Fruit fly (Drosophila melanogaster): ENCODE measurements around the gene msi.

msi gene

DNA sequence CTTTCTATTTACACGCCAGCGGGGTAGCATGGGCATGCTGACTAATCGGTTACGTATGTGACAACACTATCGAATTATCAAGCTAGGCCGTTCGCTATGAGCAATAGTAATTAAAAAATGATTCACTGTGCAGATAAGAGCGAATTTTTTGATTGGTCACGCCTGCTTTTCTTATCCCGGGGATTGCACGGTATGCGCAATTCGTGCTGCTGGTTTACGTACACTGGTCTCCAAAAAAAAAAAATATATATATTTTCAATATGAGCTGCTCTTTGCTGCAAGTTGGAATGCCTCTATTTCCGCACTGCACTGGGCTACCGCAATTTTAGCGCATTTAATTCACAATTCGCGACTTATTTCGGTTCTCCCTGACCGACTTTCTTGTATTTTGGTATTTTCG lies 25.5 kb upstream of the msi start (continued):
- TF ChIP-seq HHEX (GFP tag; optimal IDR thresholded peaks at IDR 0.05) (no peak), Stat92E (GFP tag; optimal IDR thresholded peaks at IDR 0.05) (no peak), Asciz (GFP tag; optimal IDR thresholded peaks at IDR 0.05) (peak; percentile 29), CG6175 (GFP tag; IDR thresholded peaks at IDR 0.05) (no peak), CG10654 (GFP tag; optimal IDR thresholded peaks at IDR 0.05) (peak; percentile 9), CG17385 (GFP tag; optimal IDR thresholded peaks at IDR 0.05) (no peak), scrt (GFP tag; optimal IDR thresholded peaks at IDR 0.05) (peak; percentile 3), CG32772 (GFP tag; IDR thresholded peaks at IDR 0.05) (peak; percentile 37; the same call in 1 of the 2 replicates), ken (GFP tag; IDR thresholded peaks at IDR 0.05) (peak; percentile 29; the same call in 1 of the 3 replicates), CG4617 (GFP tag; optimal IDR thresholded peaks at IDR 0.05; ENCODE audit: borderline replicate concordance) (peak; percentile 39), Drgx (GFP tag; IDR thresholded peaks at IDR 0.05) (peak; percentile 71), CG4404 (GFP tag; IDR thresholded peaks at IDR 0.05) (no peak), bsh (GFP tag; optimal IDR thresholded peaks at IDR 0.05) (peak in 1 of 2 experiments; percentile 40), CG8281 (tag; optimal IDR thresholded peaks at IDR 0.05) (no peak), CG17328 (GFP tag; IDR thresholded peaks at IDR 0.05) (peak; percentile 34; the same call in 1 of the 2 replicates), ab (GFP tag; optimal IDR thresholded peaks at IDR 0.05) (peak; percentile 23), grn (GFP tag; optimal IDR thresholded peaks at IDR 0.05) (peak; percentile 56), sd (tag; optimal IDR thresholded peaks at IDR 0.05) (peak; percentile 65), CG30403 (GFP tag; optimal IDR thresholded peaks at IDR 0.05) (no peak), CG6689 (GFP tag; IDR thresholded peaks at IDR 0.05) (peak; percentile 52), CG10543 (GFP tag; optimal IDR thresholded peaks at IDR 0.05) (no peak), jing (GFP tag; optimal IDR thresholded peaks at IDR 0.05) (peak; percentile 20), CG2875 (GFP tag; optimal IDR thresholded peaks at IDR 0.05) (peak; percentile 12), ham (GFP tag; IDR thresholded peaks at IDR 0.05) (no peak), CG11560 (tag; IDR thresholded peaks at IDR 0.05) (no peak), ATbp (GFP tag; optimal IDR thresholded peaks at IDR 0.05) (peak; percentile 11), Ada2b (GFP tag; IDR thresholded peaks at IDR 0.05) (peak; percentile 41), Dip2 (GFP tag; IDR thresholded peaks at IDR 0.05) (no peak), CG18599 (GFP tag; optimal IDR thresholded peaks at IDR 0.05) (peak; percentile 44), eyg (GFP tag; optimal IDR thresholded peaks at IDR 0.05) (no peak), br (optimal IDR thresholded peaks at IDR 0.05) (no peak), ara (GFP tag; IDR thresholded peaks at IDR 0.05) (no peak), Sox102F (GFP tag; optimal IDR thresholded peaks at IDR 0.05) (peak; percentile 52), aop (GFP tag; IDR thresholded peaks at IDR 0.05) (no peak), CG2202 (tag; optimal IDR thresholded peaks at IDR 0.05) (no peak), CG8290 (GFP tag; optimal IDR thresholded peaks at IDR 0.05) (no peak), CG8290 (tag; optimal IDR thresholded peaks at IDR 0.05) (peak in 1 of 2 experiments; percentile 54), MBD-R2 (GFP tag; IDR thresholded peaks at IDR 0.05) (no peak), CG17612 (GFP tag; IDR thresholded peaks at IDR 0.05) (no peak), lov (optimal IDR thresholded peaks at IDR 0.05) (no peak), lov (GFP tag; IDR thresholded peaks at IDR 0.05) (no peak), salm (tag; optimal IDR thresholded peaks at IDR 0.05) (no peak), nmo (GFP tag; optimal IDR thresholded peaks at IDR 0.05) (no peak), emc (GFP tag; optimal IDR thresholded peaks at IDR 0.05) (no peak), abd-A (tag; optimal IDR thresholded peaks at IDR 0.05) (no peak), CG9932 (GFP tag; IDR thresholded peaks at IDR 0.05) (peak; percentile 3; the same call in 1 of the 2 replicates), cg (GFP tag; optimal IDR thresholded peaks at IDR 0.05) (no peak), ranshi (GFP tag; IDR thresholded peaks at IDR 0.05) (no peak), zfh2 (GFP tag; optimal IDR thresholded peaks at IDR 0.05) (no peak), Hr39 (optimal IDR thresholded peaks at IDR 0.05) (no peak), fd96Cb (tag; optimal IDR thresholded peaks at IDR 0.05) (peak; percentile 24), ato (GFP tag; IDR thresholded peaks at IDR 0.05; ENCODE audit: partially characterized antibody) (no peak), CG34422 (GFP tag; IDR thresholded peaks at IDR 0.05) (no peak)
